Worm (Caenorhabditis elegans): Measurements from ENCODE around the gene srd-64.

Gene srd-64

ce11 chrIII:1704020-1704419 is 9.1 kb upstream of the srd-64 start:
- TF ChIP-seq ces-1 (GFP tag; optimal IDR thresholded peaks at IDR 0.05) (no peak), egl-27 (tag; optimal IDR thresholded peaks at IDR 0.05) (no peak), F37D6.2 (tag; optimal IDR thresholded peaks at IDR 0.05) (no peak), D1046.2 (GFP tag; IDR thresholded peaks at IDR 0.05) (0 out of 2 replicates have a peak, but pooled peaks have one; percentile 42), daf-19 (GFP tag; conservative IDR thresholded peaks at IDR 0.05) (no peak), hlh-11 (tag; optimal IDR thresholded peaks at IDR 0.05) (no peak), ZK546.5 (tag; optimal IDR thresholded peaks at IDR 0.05) (no peak)

- TF ChIP-seq lin-1 (GFP tag; IDR thresholded peaks at IDR 0.05) = no peak
- TF ChIP-seq F37D6.2 (tag; optimal IDR thresholded peaks at IDR 0.05) = no peak
- no peak for TF ChIP-seq unc-39 (tag; optimal IDR thresholded peaks at IDR 0.05)
- no peak for TF ChIP-seq F49E8.2 (tag; optimal IDR thresholded peaks at IDR 0.05; ENCODE audit: borderline replicate concordance)
- no peak for TF ChIP-seq snpc-4 (tag; optimal IDR thresholded peaks at IDR 0.05)
- no peak for TF ChIP-seq dmd-8 (GFP tag; IDR thresholded peaks at IDR 0.05)
- TF ChIP-seq ceh-20 (GFP tag; IDR thresholded peaks at IDR 0.05) = no peak
- no peak for TF ChIP-seq pha-4 (GFP tag; IDR thresholded peaks at IDR 0.05)
- TF ChIP-seq pha-4 (tag; optimal IDR thresholded peaks at IDR 0.05) = no peak
- no peak for TF ChIP-seq nhr-28 (tag; optimal IDR thresholded peaks at IDR 0.05)
- no peak for TF ChIP-seq lsy-2 (tag; optimal IDR thresholded peaks at IDR 0.05)
- TF ChIP-seq T26A8.4 (GFP tag; IDR thresholded peaks at IDR 0.05) = no peak
- no peak for TF ChIP-seq ZK546.5 (tag; optimal IDR thresholded peaks at IDR 0.05)
Observed at ce11 chrIII:1702337-1702736, 7.4 kb upstream of the srd-64 start, which contains the start of gene spex-3. spex-3 (minus strand) TSS chrIII:1702437.

ce11 chrIII:1698842-1699241 is 3.9 kb upstream of the srd-64 start, which contains the start of gene fbxa-74:
fbxa-74 (minus strand) TSS chrIII:1698986.
- TF ChIP-seq dve-1 (tag; optimal IDR thresholded peaks at IDR 0.05; ENCODE audit: insufficient read depth) (peak; percentile 41), dmd-6 (GFP tag; IDR thresholded peaks at IDR 0.05) (peak; percentile 76), hlh-11 (tag; optimal IDR thresholded peaks at IDR 0.05) (peak; percentile 36), F49E8.2 (tag; optimal IDR thresholded peaks at IDR 0.05; ENCODE audit: borderline replicate concordance) (no peak), nhr-6 (tag; optimal IDR thresholded peaks at IDR 0.05) (peak; percentile 86), mdl-1 (tag; optimal IDR thresholded peaks at IDR 0.05) (no peak), skn-1 (tag; optimal IDR thresholded peaks at IDR 0.05) (no peak), hif-1 (tag; optimal IDR thresholded peaks at IDR 0.05) (no peak), pqm-1 (tag; optimal IDR thresholded peaks at IDR 0.05) (peak; percentile 87), nhr-28 (tag; optimal IDR thresholded peaks at IDR 0.05) (peak; percentile 56)

ce11 chrIII:1689927-1690326 is 5.0 kb downstream of the srd-64 start, which contains the start of gene Y22D7AR.14:
Y22D7AR.14 (minus strand) TSS chrIII:1690027.
- no peak for TF ChIP-seq zag-1 (tag; optimal IDR thresholded peaks at IDR 0.05)

- TF ChIP-seq hif-1 (tag; optimal IDR thresholded peaks at IDR 0.05) = no peak
- no peak for TF ChIP-seq R02D3.7 (tag; optimal IDR thresholded peaks at IDR 0.05)
- TF ChIP-seq dmd-8 (GFP tag; IDR thresholded peaks at IDR 0.05) = no peak
Observed at ce11 chrIII:1687999-1688398, 6.9 kb downstream of the srd-64 start, which contains the start of gene Y22D7AR.7. Y22D7AR.7 (minus strand) TSS chrIII:1688099.

ce11 chrIII:1682262-1682661 is 12.6 kb downstream of the srd-64 start:
- TF ChIP-seq lir-3 (tag; optimal IDR thresholded peaks at IDR 0.05) = no peak
- no peak for TF ChIP-seq zip-11 (GFP tag; IDR thresholded peaks at IDR 0.05)
- no peak for TF ChIP-seq Y48G9A.11 (GFP tag; IDR thresholded peaks at IDR 0.05)
- peak; percentile 64 for TF ChIP-seq nhr-11 (tag; optimal IDR thresholded peaks at IDR 0.05)
- no peak for TF ChIP-seq ceh-20 (GFP tag; IDR thresholded peaks at IDR 0.05)
- no peak for TF ChIP-seq mep-1 (tag; optimal IDR thresholded peaks at IDR 0.05)
- peak; percentile 61 to 86 for TF ChIP-seq mdl-1 (tag; optimal IDR thresholded peaks at IDR 0.05)
- no peak for TF ChIP-seq mes-2 (tag; optimal IDR thresholded peaks at IDR 0.05; ENCODE audit: poor library complexity, severe bottlenecking)
- peak in 1 of 2 experiments; percentile 21 for TF ChIP-seq daf-16 (GFP tag; optimal IDR thresholded peaks at IDR 0.05)
- no peak for TF ChIP-seq daf-16 (tag; optimal IDR thresholded peaks at IDR 0.05)
- no peak for TF ChIP-seq lin-15B (tag; optimal IDR thresholded peaks at IDR 0.05)
- no peak for TF ChIP-seq dmd-9 (GFP tag; IDR thresholded peaks at IDR 0.05)
- peak; percentile 79 for TF ChIP-seq hlh-11 (tag; optimal IDR thresholded peaks at IDR 0.05)
- no peak for TF ChIP-seq zfp-2 (tag; optimal IDR thresholded peaks at IDR 0.05)
- TF ChIP-seq hlh-30 (tag; optimal IDR thresholded peaks at IDR 0.05; ENCODE audit: insufficient read depth) = peak; percentile 94
- peak; percentile 95 for TF ChIP-seq mxl-3 (GFP tag; optimal IDR thresholded peaks at IDR 0.05)
- TF ChIP-seq aha-1 (tag) = peak; percentile 5
- peak; percentile 62 for TF ChIP-seq nhr-28 (tag; optimal IDR thresholded peaks at IDR 0.05)
- peak; percentile 49; the same call in 1 of the 2 replicates for TF ChIP-seq dmd-6 (GFP tag; IDR thresholded peaks at IDR 0.05)
- no peak for TF ChIP-seq cey-2 (tag; optimal IDR thresholded peaks at IDR 0.05; ENCODE audit: borderline replicate concordance, insufficient read depth)

All from whole organism, L4 larva.